Worm (Caenorhabditis elegans): ENCODE measurements around the gene isp-1.

Gene isp-1

ce11 chrIV:8138984-8139383 is 3.1 kb upstream of the isp-1 start, which contains the start of gene pmk-3 (continued):
- TF ChIP-seq fkh-10 (GFP tag; optimal IDR thresholded peaks at IDR 0.05) (no peak), fos-1 (tag; optimal IDR thresholded peaks at IDR 0.05) (no peak), nhr-6 (tag; optimal IDR thresholded peaks at IDR 0.05) (no peak), dmd-6 (GFP tag; IDR thresholded peaks at IDR 0.05) (no peak), Y105C5A.15 (GFP tag; IDR thresholded peaks at IDR 0.05) (no peak), pqm-1 (tag; optimal IDR thresholded peaks at IDR 0.05) (peak; percentile 36), rbr-2 (tag; optimal IDR thresholded peaks at IDR 0.05) (no peak), nhr-48 (tag; optimal IDR thresholded peaks at IDR 0.05) (no peak), lin-15B (tag; optimal IDR thresholded peaks at IDR 0.05) (no peak), lim-7 (GFP tag; IDR thresholded peaks at IDR 0.05) (no peak), F49E8.2 (tag; optimal IDR thresholded peaks at IDR 0.05; ENCODE audit: borderline replicate concordance) (no peak), hlh-11 (tag; optimal IDR thresholded peaks at IDR 0.05) (peak; percentile 18), mep-1 (tag; optimal IDR thresholded peaks at IDR 0.05) (peak; percentile 19), nhr-77 (tag; optimal IDR thresholded peaks at IDR 0.05) (no peak)

DNA sequence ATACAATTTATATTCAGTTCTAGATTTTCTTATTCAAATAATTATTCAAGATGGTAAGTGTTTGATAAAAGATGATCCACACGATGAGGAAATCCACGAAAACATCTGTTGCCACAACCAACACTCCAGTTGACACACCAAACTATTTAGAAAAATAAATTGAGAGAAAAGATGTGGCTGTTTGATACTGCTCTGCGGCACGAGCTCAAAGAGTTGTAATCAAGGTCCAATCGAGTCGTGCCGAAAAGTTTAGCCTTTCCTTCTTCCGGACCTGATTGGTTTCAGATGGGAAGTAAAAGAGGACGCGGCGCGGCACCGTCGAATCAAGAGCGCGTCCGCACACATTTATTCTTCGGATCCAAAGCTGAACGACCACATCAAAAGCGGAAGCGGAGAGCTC is 693 bp upstream of the isp-1 start:
- TF ChIP-seq hif-1 (tag; optimal IDR thresholded peaks at IDR 0.05) (no peak), ceh-28 (tag; optimal IDR thresholded peaks at IDR 0.05) (no peak), unc-39 (tag; optimal IDR thresholded peaks at IDR 0.05) (no peak), ceh-82 (tag; optimal IDR thresholded peaks at IDR 0.05) (no peak), zip-2 (tag; optimal IDR thresholded peaks at IDR 0.05) (no peak), zag-1 (tag; optimal IDR thresholded peaks at IDR 0.05) (no peak), unc-62 (GFP tag; optimal IDR thresholded peaks at IDR 0.05 in 1 of 2) (no peak), unc-62 (tag; optimal IDR thresholded peaks at IDR 0.05) (no peak), nhr-6 (tag; optimal IDR thresholded peaks at IDR 0.05) (no peak), spr-1 (tag; optimal IDR thresholded peaks at IDR 0.05) (no peak), mxl-3 (GFP tag; optimal IDR thresholded peaks at IDR 0.05) (no peak), mdl-1 (tag; optimal IDR thresholded peaks at IDR 0.05) (no peak), D1046.2 (GFP tag; IDR thresholded peaks at IDR 0.05) (no peak), aha-1 (tag) (no peak)

DNA sequence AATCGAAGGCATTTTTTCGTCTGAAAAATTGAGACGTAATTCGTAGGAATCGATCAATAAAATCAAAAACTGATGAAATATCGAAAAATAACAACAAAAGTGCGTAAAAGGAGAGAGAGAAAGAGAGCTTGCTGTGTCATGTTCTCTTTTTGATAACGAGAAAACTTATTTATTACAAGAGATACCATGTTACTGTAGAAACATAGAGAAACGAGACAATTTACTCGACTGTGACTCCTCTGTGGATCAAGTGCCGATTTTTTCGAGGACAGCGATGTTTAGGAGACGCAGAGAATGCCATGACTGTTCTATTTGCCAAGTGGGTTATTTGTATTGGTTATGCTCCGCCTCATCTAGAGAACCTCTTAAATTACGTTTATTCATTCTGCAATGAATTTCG is 2.3 kb downstream of the isp-1 start, which contains the start of gene sph-1:
Gene sph-1, minus strand, starts transcription at position 23 of the 400 bp plus-strand sequence.
- TF ChIP-seq T20F7.1 (GFP tag; optimal IDR thresholded peaks at IDR 0.05) = peak; percentile 61
- no peak for TF ChIP-seq egl-43 (GFP tag; IDR thresholded peaks at IDR 0.05)
- TF ChIP-seq pqm-1 (tag; optimal IDR thresholded peaks at IDR 0.05) = peak; percentile 63
- peak; percentile 31 for TF ChIP-seq nhr-6 (tag; optimal IDR thresholded peaks at IDR 0.05)
- TF ChIP-seq nhr-102 (tag; optimal IDR thresholded peaks at IDR 0.05) = peak; percentile 49
- no peak for TF ChIP-seq sdz-12 (GFP tag; optimal IDR thresholded peaks at IDR 0.05)
- peak; percentile 43 for TF ChIP-seq lin-38 (GFP tag; IDR thresholded peaks at IDR 0.05)
- peak; percentile 15 for TF ChIP-seq mxl-3 (GFP tag; optimal IDR thresholded peaks at IDR 0.05)
- TF ChIP-seq nhr-28 (tag; optimal IDR thresholded peaks at IDR 0.05) = peak; percentile 52
- TF ChIP-seq tag-97 (GFP tag; IDR thresholded peaks at IDR 0.05) = no peak
- peak; percentile 82 for TF ChIP-seq dve-1 (tag; optimal IDR thresholded peaks at IDR 0.05; ENCODE audit: insufficient read depth)
- TF ChIP-seq ama-1 (optimal IDR thresholded peaks at IDR 0.05) = peak; percentile 55
- no peak for TF ChIP-seq ceh-32 (tag; optimal IDR thresholded peaks at IDR 0.05; ENCODE audit: poor library complexity)
- peak; percentile 16 for TF ChIP-seq nhr-77 (tag; optimal IDR thresholded peaks at IDR 0.05)
- peak; percentile 76 for TF ChIP-seq hlh-30 (tag; optimal IDR thresholded peaks at IDR 0.05; ENCODE audit: insufficient read depth)
- 0 out of 2 replicates have a peak, but pooled peaks have one; percentile 25 for TF ChIP-seq php-3 (GFP tag; IDR thresholded peaks at IDR 0.05)
- TF ChIP-seq pha-4 (GFP tag; IDR thresholded peaks at IDR 0.05) = no peak; the same call in 1 of the 2 replicates
- TF ChIP-seq pha-4 (tag; optimal IDR thresholded peaks at IDR 0.05) = peak; percentile 84
- TF ChIP-seq ctbp-1 (GFP tag; IDR thresholded peaks at IDR 0.05) = no peak
- peak; percentile 45; the same call in 1 of the 2 replicates for TF ChIP-seq dmd-6 (GFP tag; IDR thresholded peaks at IDR 0.05)
- no peak for TF ChIP-seq ZK546.5 (tag; optimal IDR thresholded peaks at IDR 0.05)
- no peak for TF ChIP-seq daf-16 (GFP tag; optimal IDR thresholded peaks at IDR 0.05)
- TF ChIP-seq daf-16 (tag; optimal IDR thresholded peaks at IDR 0.05) = peak; percentile 89
- TF ChIP-seq hlh-11 (tag; optimal IDR thresholded peaks at IDR 0.05) = peak; percentile 65
- TF ChIP-seq spr-1 (tag; optimal IDR thresholded peaks at IDR 0.05) = no peak
- no peak for TF ChIP-seq mdt-29 (GFP tag; IDR thresholded peaks at IDR 0.05)
- peak; percentile 52 for TF ChIP-seq mes-2 (tag; optimal IDR thresholded peaks at IDR 0.05; ENCODE audit: poor library complexity, severe bottlenecking)
- TF ChIP-seq ztf-7 (tag; optimal IDR thresholded peaks at IDR 0.05) = peak; percentile 20
- peak in 1 of 2 experiments; percentile 39 for TF ChIP-seq mdl-1 (tag; optimal IDR thresholded peaks at IDR 0.05)
- peak; percentile 50 for TF ChIP-seq nhr-10 (tag; optimal IDR thresholded peaks at IDR 0.05)
- no peak for TF ChIP-seq aha-1 (tag)

Measured in whole organism, L4 larva.